Worm (Caenorhabditis elegans) whole organism, L2 larva: ENCODE measurements around the gene K10C2.6.

Experiments
- C34F6.9 ChIP-seq: fragments of 150-350 bp; optimal IDR thresholded peaks from 2 replicates; lab custom pipeline; 2014; ENCODE audit warnings: missing biosample characterization, missing genetic modification characterization
- F13H6.1 ChIP-seq: sonication (generic microtip); optimal IDR thresholded peaks from 2 replicates; lab custom pipeline; 2016; ENCODE audit warnings: missing genetic modification characterization, missing compliant biosample characterization
- R02D3.7 ChIP-seq: fragments of 150-350 bp; optimal IDR thresholded peaks from 2 replicates; lab custom pipeline; 2014; ENCODE audit warnings: missing biosample characterization, missing genetic modification characterization
- Y55F3AM.14 ChIP-seq: fragments of 200-800 bp; sonication (Bioruptor generic); optimal IDR thresholded peaks from 2 replicates; lab custom pipeline; 2018; ENCODE audit warnings: mild to moderate bottlenecking, missing genetic modification characterization, missing compliant biosample characterization
- ZK546.5 ChIP-seq: sonication (generic microtip); optimal IDR thresholded peaks from 2 replicates; lab custom pipeline; 2017; ENCODE audit warnings: missing biosample characterization, missing genetic modification characterization
- alr-1 ChIP-seq: fragments of 150-350 bp; optimal IDR thresholded peaks from 2 replicates; lab custom pipeline; 2014; ENCODE audit warnings: missing biosample characterization, missing genetic modification characterization
- aly-2 ChIP-seq: fragments of 150-350 bp; optimal IDR thresholded peaks from 2 replicates; lab custom pipeline; 2014; ENCODE audit warnings: missing biosample characterization, missing genetic modification characterization
- ama-1 ChIP-seq: fragments of 150-350 bp; optimal IDR thresholded peaks from 2 replicates; lab custom pipeline; 2018; ENCODE audit warnings: inconsistent platforms
- blmp-1 ChIP-seq: sonication (generic microtip); optimal IDR thresholded peaks from 2 replicates; lab custom pipeline; 2017; ENCODE audit warnings: missing genetic modification characterization, mild to moderate bottlenecking, missing compliant biosample characterization, antibody characterized with exemption, moderate library complexity; ENCODE audit not compliant: insufficient read depth
- ceh-16 ChIP-seq: fragments of 150-350 bp; optimal IDR thresholded peaks from 2 replicates; lab custom pipeline; 2014; ENCODE audit warnings: missing biosample characterization, missing genetic modification characterization
- ceh-82 ChIP-seq: fragments of 150-350 bp; optimal IDR thresholded peaks from 2 replicates; lab custom pipeline; 2014; ENCODE audit warnings: missing biosample characterization, missing genetic modification characterization
- crh-2 ChIP-seq: sonication (generic microtip); optimal IDR thresholded peaks from 2 replicates; lab custom pipeline; 2017; ENCODE audit warnings: missing biosample characterization, missing genetic modification characterization
- dmd-4 ChIP-seq: sonication (generic microtip); optimal IDR thresholded peaks from 2 replicates; lab custom pipeline; 2017; ENCODE audit warnings: missing biosample characterization, missing genetic modification characterization
- egl-27 ChIP-seq: sonication (generic microtip); optimal IDR thresholded peaks from 3 replicates; lab custom pipeline; 2017; ENCODE audit warnings: missing biosample characterization, missing genetic modification reagents, missing genetic modification characterization
- elt-1 ChIP-seq: fragments of 150-350 bp; optimal IDR thresholded peaks from 2 replicates; lab custom pipeline; 2014; ENCODE audit warnings: missing biosample characterization, missing genetic modification characterization
- elt-3 ChIP-seq: sonication (generic microtip); optimal IDR thresholded peaks from 2 replicates; lab custom pipeline; 2017; ENCODE audit warnings: missing biosample characterization, missing genetic modification characterization
- fos-1 ChIP-seq: fragments of 150-350 bp; optimal IDR thresholded peaks from 2 replicates; lab custom pipeline; 2014; ENCODE audit warnings: missing biosample characterization, missing genetic modification characterization
- gmeb-1 ChIP-seq: fragments of 150-350 bp; optimal IDR thresholded peaks from 2 replicates; lab custom pipeline; 2014; ENCODE audit warnings: missing biosample characterization, missing genetic modification characterization
- lin-11 ChIP-seq: fragments of 150-350 bp; sonication (generic microtip); optimal IDR thresholded peaks from 2 replicates; lab custom pipeline; 2014; ENCODE audit warnings: missing biosample characterization, missing genetic modification characterization, inconsistent platforms, mixed read lengths
- lin-13 ChIP-seq: fragments of 150-350 bp; optimal IDR thresholded peaks from 2 replicates; lab custom pipeline; 2014; ENCODE audit warnings: missing biosample characterization, missing genetic modification reagents, missing genetic modification characterization
- lin-39 ChIP-seq: fragments of 150-350 bp; optimal IDR thresholded peaks from 2 replicates; lab custom pipeline; 2014; ENCODE audit warnings: missing biosample characterization, missing genetic modification reagents, missing genetic modification characterization
- lsy-2 ChIP-seq, 2 experiments: fragments of 150-350 bp in 1 of 2; sonication (generic microtip) in 1 of 2; optimal IDR thresholded peaks; 2 replicates each; lab custom pipeline; 2014 to 2017; ENCODE audit warnings: missing biosample characterization in 2 of 2, missing genetic modification characterization in 2 of 2
- mab-5 ChIP-seq: fragments of 150-350 bp; optimal IDR thresholded peaks from 2 replicates; lab custom pipeline; 2014; ENCODE audit warnings: missing biosample characterization, missing genetic modification characterization
- mbf-1 ChIP-seq: sonication (generic microtip); optimal IDR thresholded peaks from 2 replicates; lab custom pipeline; 2017; ENCODE audit warnings: missing biosample characterization, missing genetic modification characterization
- mdl-1 ChIP-seq, 2 experiments: fragments of 150-350 bp in 1 of 2; sonication (generic microtip) in 1 of 2; optimal IDR thresholded peaks; 2 replicates each; lab custom pipeline; 2017; ENCODE audit warnings: missing biosample characterization in 2 of 2, missing genetic modification characterization in 2 of 2
- nhr-10 ChIP-seq: sonication (generic microtip); optimal IDR thresholded peaks from 2 replicates; lab custom pipeline; 2017; ENCODE audit warnings: missing biosample characterization, missing genetic modification characterization
- nhr-11 ChIP-seq: fragments of 150-350 bp; optimal IDR thresholded peaks from 2 replicates; lab custom pipeline; 2014; ENCODE audit warnings: missing biosample characterization, missing genetic modification characterization
- nhr-12 ChIP-seq: fragments of 150-350 bp; optimal IDR thresholded peaks from 2 replicates; lab custom pipeline; 2014; ENCODE audit warnings: missing biosample characterization, missing genetic modification characterization
- nhr-129 ChIP-seq: fragments of 150-350 bp; optimal IDR thresholded peaks from 2 replicates; lab custom pipeline; 2014; ENCODE audit warnings: missing biosample characterization, missing genetic modification characterization
- nhr-21 ChIP-seq: fragments of 150-350 bp; optimal IDR thresholded peaks from 2 replicates; lab custom pipeline; 2014; ENCODE audit warnings: missing biosample characterization, missing genetic modification characterization
- nhr-23 ChIP-seq: fragments of 150-350 bp; optimal IDR thresholded peaks from 2 replicates; lab custom pipeline; 2014; ENCODE audit warnings: missing biosample characterization, missing genetic modification reagents, missing genetic modification characterization
- nhr-237 ChIP-seq: fragments of 150-350 bp; optimal IDR thresholded peaks from 2 replicates; lab custom pipeline; 2014; ENCODE audit warnings: missing biosample characterization, missing genetic modification characterization
- nhr-25 ChIP-seq: fragments of 150-350 bp; sonication (generic microtip); optimal IDR thresholded peaks from 3 replicates; lab custom pipeline; 2014; ENCODE audit warnings: missing biosample characterization, missing genetic modification characterization
- nhr-6 ChIP-seq: fragments of 150-350 bp; optimal IDR thresholded peaks from 2 replicates; lab custom pipeline; 2014; ENCODE audit warnings: missing biosample characterization, missing genetic modification characterization
- nhr-77 ChIP-seq: fragments of 150-350 bp; optimal IDR thresholded peaks from 2 replicates; lab custom pipeline; 2014; ENCODE audit warnings: missing biosample characterization, missing genetic modification characterization
- peb-1 ChIP-seq: fragments of 150-350 bp; optimal IDR thresholded peaks from 2 replicates; lab custom pipeline; 2014; ENCODE audit warnings: missing biosample characterization, missing genetic modification characterization
- sem-4 ChIP-seq: fragments of 150-350 bp; optimal IDR thresholded peaks from 2 replicates; lab custom pipeline; 2014; ENCODE audit warnings: missing biosample characterization, missing genetic modification reagents, missing genetic modification characterization
- skn-1 ChIP-seq: sonication (generic microtip); optimal IDR thresholded peaks from 2 replicates; lab custom pipeline; 2017; ENCODE audit warnings: missing biosample characterization, missing genetic modification characterization
- sma-3 ChIP-seq: sonication (generic microtip); optimal IDR thresholded peaks from 2 replicates; lab custom pipeline; 2016; ENCODE audit warnings: missing genetic modification reagents, missing genetic modification characterization, missing compliant biosample characterization
- sma-9 ChIP-seq, 2 experiments: fragments of 150-350 bp in 1 of 2; sonication (generic microtip) in 1 of 2; optimal IDR thresholded peaks; 2 replicates each; lab custom pipeline; 2014 to 2016; ENCODE audit warnings: missing genetic modification characterization in 2 of 2, mild to moderate bottlenecking in 1 of 2, missing biosample characterization in 1 of 2, missing compliant biosample characterization in 1 of 2, missing genetic modification reagents in 1 of 2, moderate library complexity in 1 of 2
- snpc-4 ChIP-seq: fragments of 150-350 bp; optimal IDR thresholded peaks from 2 replicates; lab custom pipeline; 2014; ENCODE audit warnings: missing biosample characterization, missing genetic modification characterization
- unc-39 ChIP-seq: fragments of 150-350 bp; optimal IDR thresholded peaks from 2 replicates; lab custom pipeline; 2014; ENCODE audit warnings: missing biosample characterization, missing genetic modification characterization
- unc-55 ChIP-seq: fragments of 150-350 bp; sonication (generic microtip); optimal IDR thresholded peaks from 3 replicates; lab custom pipeline; 2014; ENCODE audit warnings: missing biosample characterization, missing genetic modification reagents, missing genetic modification characterization
- unc-62 ChIP-seq: fragments of 150-350 bp; optimal IDR thresholded peaks from 2 replicates; lab custom pipeline; 2014; ENCODE audit warnings: missing biosample characterization, missing genetic modification reagents, missing genetic modification characterization
- zag-1 ChIP-seq: fragments of 150-350 bp; optimal IDR thresholded peaks from 2 replicates; lab custom pipeline; 2014; ENCODE audit warnings: missing biosample characterization, missing genetic modification characterization
- ztf-1 ChIP-seq: fragments of 200-800 bp; sonication (Bioruptor generic); conservative IDR thresholded peaks from 2 replicates; pipeline ENCODE4 v1.3.6; 2022; ENCODE audit warnings: missing genetic modification characterization, missing compliant biosample characterization
- ztf-11 ChIP-seq: sonication (generic microtip); optimal IDR thresholded peaks from 2 replicates; lab custom pipeline; 2017; ENCODE audit warnings: missing biosample characterization, missing genetic modification characterization
- ztf-4 ChIP-seq: fragments of 150-350 bp; optimal IDR thresholded peaks from 2 replicates; lab custom pipeline; 2014; ENCODE audit warnings: missing biosample characterization, missing genetic modification characterization

The K10C2.6 gene

ce11 chrX:6445239-6445638, 6.0 kb upstream of the K10C2.6 start:
- TF ChIP-seq egl-27 (tag; lab: Kevin White, UChicago) = no peak
- peak; percentile 97 for TF ChIP-seq skn-1 (tag; lab: Kevin White, UChicago)
- peak; percentile 46 for TF ChIP-seq fos-1 (tag; lab: Kevin White, UChicago)
- no peak for TF ChIP-seq ztf-11 (tag; lab: Kevin White, UChicago)

- TF ChIP-seq gmeb-1 (tag; lab: Kevin White, UChicago) (no peak), fos-1 (tag; lab: Kevin White, UChicago) (peak; percentile 2)
- TF ChIP-seq, all 48 proteins: peak for 1
Measured at ce11 chrX:6446564-6446963, 4.7 kb upstream of the K10C2.6 start, which contains the start of gene asp-14. TSS of gene asp-14 (minus strand) at chrX:6446664.

- TF ChIP-seq dmd-4 (tag; lab: Kevin White, UChicago) = no peak
- TF ChIP-seq sma-3 (GFP tag; lab: Kevin White, UChicago) = peak; percentile 89
- no peak for TF ChIP-seq nhr-12 (tag; lab: Kevin White, UChicago)
- TF ChIP-seq F13H6.1 (tag; lab: Kevin White, UChicago) = peak; percentile 32
- TF ChIP-seq unc-62 (GFP tag; lab: Kevin White, UChicago) = no peak
- no peak for TF ChIP-seq ceh-82 (tag; lab: Kevin White, UChicago)
- no peak for TF ChIP-seq peb-1 (tag; lab: Kevin White, UChicago)
- no peak for TF ChIP-seq nhr-77
- TF ChIP-seq lsy-2 (tag; optimal IDR thresholded peaks at IDR 0.05; lab: Kevin White, UChicago) = no peak
- no peak for TF ChIP-seq ztf-1 (GFP tag; lab: Robert Waterston, UW)
- peak; percentile 56 for TF ChIP-seq egl-27 (tag; lab: Kevin White, UChicago)
- TF ChIP-seq blmp-1 = peak; percentile 34
- peak; percentile 60 for TF ChIP-seq nhr-129 (tag; lab: Kevin White, UChicago)
- TF ChIP-seq nhr-21 (tag; lab: Kevin White, UChicago) = peak; percentile 58
- peak; percentile 86 for TF ChIP-seq sma-9 (GFP tag; optimal IDR thresholded peaks at IDR 0.05; lab: Kevin White, UChicago)
- no peak for TF ChIP-seq sma-9 (tag; optimal IDR thresholded peaks at IDR 0.05; lab: Kevin White, UChicago)
- no peak for TF ChIP-seq snpc-4 (tag; lab: Kevin White, UChicago)
- no peak for TF ChIP-seq ZK546.5 (tag; lab: Kevin White, UChicago)
- peak; percentile 75 for TF ChIP-seq nhr-25 (tag; lab: Kevin White, UChicago)
- peak; percentile 33 for TF ChIP-seq nhr-6 (tag; lab: Kevin White, UChicago)
- TF ChIP-seq C34F6.9 = no peak
- TF ChIP-seq nhr-11 (tag; lab: Kevin White, UChicago) = no peak
- peak; percentile 51 for TF ChIP-seq crh-2 (tag; lab: Kevin White, UChicago)
- TF ChIP-seq ceh-16 (tag; lab: Kevin White, UChicago) = no peak
- no peak for TF ChIP-seq nhr-237 (tag; lab: Kevin White, UChicago)
- TF ChIP-seq lin-11 (tag; lab: Kevin White, UChicago) = no peak
- TF ChIP-seq Y55F3AM.14 (GFP tag; lab: Kevin White, UChicago) = peak; percentile 54
- TF ChIP-seq aly-2 (tag; lab: Kevin White, UChicago) = no peak
- TF ChIP-seq mdl-1 (tag; optimal IDR thresholded peaks at IDR 0.05; lab: Kevin White, UChicago) = peak in 1 of 2 experiments; percentile 33
- peak; percentile 38 for TF ChIP-seq ztf-4 (tag; lab: Kevin White, UChicago)
- TF ChIP-seq ztf-11 (tag; lab: Kevin White, UChicago) = no peak
- TF ChIP-seq R02D3.7 = no peak
- TF ChIP-seq nhr-10 (tag; lab: Kevin White, UChicago) = no peak
- peak; percentile 51 for TF ChIP-seq gmeb-1 (tag; lab: Kevin White, UChicago)
- TF ChIP-seq alr-1 (tag; lab: Kevin White, UChicago) = no peak
- TF ChIP-seq lin-39 (tag; lab: Kevin White, UChicago) = no peak
- no peak for TF ChIP-seq zag-1
- TF ChIP-seq unc-39 (tag; lab: Kevin White, UChicago) = no peak
- TF ChIP-seq fos-1 (tag; lab: Kevin White, UChicago) = peak; percentile 43
- no peak for TF ChIP-seq mbf-1
- TF ChIP-seq sem-4 (tag; lab: Kevin White, UChicago) = no peak
- no peak for TF ChIP-seq elt-1 (tag; lab: Kevin White, UChicago)
- no peak for TF ChIP-seq unc-55
- no peak for TF ChIP-seq elt-3 (tag; lab: Kevin White, UChicago)
- no peak for TF ChIP-seq skn-1 (tag; lab: Kevin White, UChicago)
- no peak for TF ChIP-seq ama-1 (lab: Kevin White, UChicago)
- no peak for TF ChIP-seq mab-5 (tag; lab: Kevin White, UChicago)
- TF ChIP-seq lin-13 (GFP tag; lab: Kevin White, UChicago) = no peak
- no peak for TF ChIP-seq nhr-23 (tag; lab: Kevin White, UChicago)
Measured at ce11 chrX:6448866-6449400, 2.3 kb upstream of the K10C2.6 start, which contains the start of gene fah-1. TSS of gene fah-1 (minus strand) at chrX:6448916.
